Fruit fly (Drosophila melanogaster) whole organism, embryonic: ENCODE data around the gene GatB.

Source experiments
- Bgb ChIP-seq: fragments of 200-800 bp; sonication (Bioruptor generic); IDR thresholded peaks from 2 replicates; pipeline ENCODE4 v1.3.6; 2022; ENCODE audit warnings: missing biosample characterization, missing genetic modification characterization; ENCODE audit not compliant: partially characterized antibody
- CG10274 ChIP-seq: fragments of 200-800 bp; sonication (Bioruptor generic); optimal IDR thresholded peaks from 3 replicates; lab custom pipeline; 2017; ENCODE audit warnings: missing biosample characterization, mild to moderate bottlenecking, missing genetic modification characterization
- CG10431 ChIP-seq: fragments of 200-800 bp; sonication (Bioruptor generic); optimal IDR thresholded peaks from 3 replicates; lab custom pipeline; 2018; ENCODE audit warnings: missing biosample characterization, mild to moderate bottlenecking, missing genetic modification characterization
- CG10959 ChIP-seq: fragments of 200-800 bp; sonication (Bioruptor generic); IDR thresholded peaks from 2 replicates; pipeline ENCODE4 v1.3.6; 2022; ENCODE audit warnings: missing biosample characterization, missing genetic modification characterization
- CG12659 ChIP-seq: fragments of 200-800 bp; sonication (Bioruptor generic); optimal IDR thresholded peaks from 3 replicates; lab custom pipeline; 2017; ENCODE audit warnings: mild to moderate bottlenecking, missing biosample characterization, missing genetic modification reagents, missing genetic modification characterization
- CG13424 ChIP-seq: fragments of 200-800 bp; sonication (Bioruptor generic); optimal IDR thresholded peaks from 2 replicates; lab custom pipeline; 2019; ENCODE audit warnings: missing biosample characterization, mild to moderate bottlenecking, missing genetic modification characterization, moderate library complexity
- CG18011 ChIP-seq: fragments of 200-800 bp; sonication (Bioruptor generic); optimal IDR thresholded peaks from 2 replicates; lab custom pipeline; 2017; ENCODE audit warnings: missing biosample characterization, missing genetic modification characterization, mild to moderate bottlenecking, moderate library complexity, missing genotype
- CG2116 ChIP-seq: fragments of 200-800 bp; sonication (Bioruptor generic); optimal IDR thresholded peaks from 3 replicates; lab custom pipeline; 2018; ENCODE audit warnings: missing biosample characterization, mild to moderate bottlenecking, missing genetic modification characterization
- CG31224 ChIP-seq: fragments of 200-800 bp; sonication (Bioruptor generic); IDR thresholded peaks from 2 replicates; pipeline ENCODE4 v1.3.6; 2022; ENCODE audit warnings: missing biosample characterization, missing genetic modification characterization
- CG33213 ChIP-seq: fragments of 200-800 bp; sonication (Bioruptor generic); optimal IDR thresholded peaks from 3 replicates; lab custom pipeline; 2016; ENCODE audit warnings: missing biosample characterization, missing genetic modification characterization
- CG42726 ChIP-seq: fragments of 200-800 bp; sonication (Bioruptor generic); IDR thresholded peaks from 2 replicates; pipeline ENCODE4 v1.3.6; 2022; ENCODE audit warnings: missing biosample characterization, missing genetic modification characterization; ENCODE audit not compliant: partially characterized antibody
- CG43689 ChIP-seq: fragments of 200-800 bp; sonication (Bioruptor generic); IDR thresholded peaks from 2 replicates; pipeline ENCODE4 v1.3.6; 2022; ENCODE audit warnings: missing biosample characterization, missing genetic modification characterization
- CG4404 ChIP-seq: fragments of 200-800 bp; sonication (Bioruptor generic); IDR thresholded peaks from 2 replicates; pipeline ENCODE4 v1.3.6; 2022; ENCODE audit warnings: missing biosample characterization, missing genetic modification characterization
- Deaf1 ChIP-seq: fragments of 200-800 bp; optimal IDR thresholded peaks from 3 replicates; lab custom pipeline; 2019; ENCODE audit warnings: missing biosample characterization, mild to moderate bottlenecking, missing genetic modification characterization, moderate library complexity
- Dp ChIP-seq: fragments of 200-800 bp; sonication (Bioruptor generic); optimal IDR thresholded peaks from 2 replicates; lab custom pipeline; 2018; ENCODE audit warnings: missing biosample characterization, mild to moderate bottlenecking, missing genetic modification characterization, moderate library complexity
- Elba2 ChIP-seq: fragments of 200-800 bp; sonication (Bioruptor generic); optimal IDR thresholded peaks from 3 replicates; lab custom pipeline; 2016; ENCODE audit warnings: missing biosample characterization, missing genetic modification characterization
- Fer1 ChIP-seq: fragments of 200-800 bp; sonication (Bioruptor generic); optimal IDR thresholded peaks from 2 replicates; lab custom pipeline; 2017; ENCODE audit warnings: missing biosample characterization, mild to moderate bottlenecking, missing genetic modification characterization
- Fer3 ChIP-seq: fragments of 200-800 bp; sonication (Bioruptor generic); optimal IDR thresholded peaks from 2 replicates; lab custom pipeline; 2018; ENCODE audit warnings: missing biosample characterization, mild to moderate bottlenecking, missing genetic modification characterization, moderate library complexity
- Hey ChIP-seq: fragments of 200-800 bp; sonication (Bioruptor generic); optimal IDR thresholded peaks from 3 replicates; lab custom pipeline; 2018; ENCODE audit warnings: missing biosample characterization, mild to moderate bottlenecking, missing genetic modification characterization
- Kr ChIP-seq: fragments of 200-800 bp; sonication (Bioruptor generic); optimal IDR thresholded peaks from 2 replicates; lab custom pipeline; 2017; ENCODE audit warnings: missing biosample characterization, mild to moderate bottlenecking, missing genetic modification characterization
- Max ChIP-seq: fragments of 200-800 bp; sonication (Bioruptor generic); optimal IDR thresholded peaks from 2 replicates; lab custom pipeline; 2016; ENCODE audit warnings: missing biosample characterization, mild to moderate bottlenecking, missing genetic modification characterization
- Med ChIP-seq: fragments of 200-800 bp; sonication (Bioruptor generic); peaks from one replicate; lab custom pipeline; 2016; ENCODE audit warnings: missing biosample characterization, missing genetic modification characterization, mild to moderate bottlenecking, inconsistent platforms, moderate library complexity
- Nf-YA ChIP-seq: fragments of 200-800 bp; sonication (Bioruptor generic); IDR thresholded peaks from 2 replicates; pipeline ENCODE4 v1.3.6; 2022; ENCODE audit warnings: missing biosample characterization, missing genetic modification characterization
- Ravus ChIP-seq: fragments of 200-800 bp; sonication (Bioruptor generic); IDR thresholded peaks from 2 replicates; pipeline ENCODE4 v1.3.6; 2022; ENCODE audit warnings: missing biosample characterization, missing genetic modification characterization
- Spps ChIP-seq: fragments of 200-800 bp; sonication (Bioruptor generic); optimal IDR thresholded peaks from 2 replicates; lab custom pipeline; 2018; ENCODE audit warnings: missing biosample characterization, mild to moderate bottlenecking, missing genetic modification characterization
- ab ChIP-seq: fragments of 200-800 bp; sonication (Bioruptor generic); optimal IDR thresholded peaks from 2 replicates; lab custom pipeline; 2016; ENCODE audit warnings: missing biosample characterization, missing genetic modification characterization
- amos ChIP-seq: fragments of 200-800 bp; sonication (Bioruptor generic); IDR thresholded peaks from 2 replicates; pipeline ENCODE4 v1.3.6; 2022; ENCODE audit warnings: missing biosample characterization, missing genetic modification characterization; ENCODE audit not compliant: partially characterized antibody
- aop ChIP-seq: fragments of 200-800 bp; sonication (Bioruptor generic); IDR thresholded peaks from 2 replicates; pipeline ENCODE4 v1.3.6; 2022; ENCODE audit warnings: missing biosample characterization, missing genetic modification characterization
- ap ChIP-seq: fragments of 200-800 bp; sonication (Bioruptor generic); IDR thresholded peaks from 2 replicates; pipeline ENCODE4 v1.3.6; 2022; ENCODE audit warnings: missing biosample characterization, missing genetic modification characterization
- bigmax ChIP-seq: fragments of 200-800 bp; sonication (Bioruptor generic); optimal IDR thresholded peaks from 2 replicates; lab custom pipeline; 2018; ENCODE audit warnings: missing biosample characterization, mild to moderate bottlenecking, missing genetic modification characterization
- bsh ChIP-seq, 2 experiments: fragments of 200-800 bp; sonication (Bioruptor generic); optimal IDR thresholded peaks; 2 replicates each; lab custom pipeline; 2017 to 2018; ENCODE audit warnings: mild to moderate bottlenecking in 2 of 2, missing biosample characterization in 2 of 2, missing genetic modification characterization in 2 of 2, moderate library complexity in 1 of 2
- cato ChIP-seq: fragments of 200-800 bp; sonication (Bioruptor generic); optimal IDR thresholded peaks from 2 replicates; lab custom pipeline; 2016; ENCODE audit warnings: missing biosample characterization, missing genetic modification characterization, borderline replicate concordance
- dysf ChIP-seq: fragments of 200-800 bp; sonication (Bioruptor generic); IDR thresholded peaks from 3 replicates; pipeline ENCODE4 v1.3.6; 2022; ENCODE audit warnings: missing biosample characterization, missing genetic modification characterization
- nau ChIP-seq: fragments of 200-800 bp; sonication (Bioruptor generic); optimal IDR thresholded peaks from 3 replicates; lab custom pipeline; 2017; ENCODE audit warnings: missing biosample characterization, mild to moderate bottlenecking, missing genetic modification characterization, missing genetic modification reagents
- sc ChIP-seq, 3 experiments: fragments of >200 bp in 2 of 3; fragments of 200-800 bp in 1 of 3; sonication (Bioruptor generic) in 1 of 3; optimal IDR thresholded peaks; 2 replicates in 2 of 3; 3 replicates in 1 of 3; lab custom pipeline; 2017; ENCODE audit warnings: mild to moderate bottlenecking in 1 of 3, missing biosample characterization in 1 of 3, missing genetic modification characterization in 1 of 3, missing genetic modification reagents in 1 of 3
- sim ChIP-seq: fragments of 200-800 bp; sonication (Bioruptor generic); IDR thresholded peaks from 2 replicates; pipeline ENCODE4 v1.3.6; 2022; ENCODE audit warnings: missing biosample characterization, missing genetic modification characterization
- sr ChIP-seq: fragments of 200-800 bp; sonication (Bioruptor generic); IDR thresholded peaks from 3 replicates; pipeline ENCODE4 v1.3.6; 2022; ENCODE audit warnings: missing biosample characterization, missing genetic modification characterization
- tap ChIP-seq: fragments of 200-800 bp; optimal IDR thresholded peaks from 3 replicates; lab custom pipeline; 2019; ENCODE audit warnings: missing biosample characterization, mild to moderate bottlenecking, missing genetic modification characterization, moderate library complexity

GatB gene

DNA sequence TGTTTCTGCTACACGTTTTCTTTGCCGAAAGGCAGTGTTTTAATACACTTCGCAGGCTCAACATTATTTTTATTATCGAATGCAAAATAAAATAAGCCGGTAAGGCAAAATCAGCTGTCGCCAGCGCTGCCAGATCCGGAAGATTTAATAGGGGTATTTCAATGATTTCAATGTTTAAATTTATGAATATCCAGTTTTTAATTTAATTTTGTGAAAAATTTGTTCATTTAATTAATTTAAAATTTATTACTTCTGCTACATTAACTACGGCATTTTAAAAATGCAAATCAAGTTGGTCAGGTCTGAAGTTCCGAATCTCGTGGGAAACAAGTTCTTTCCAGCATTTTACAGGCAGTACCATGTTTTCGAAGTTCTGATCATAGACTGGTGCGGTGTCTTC is 18.8 kb upstream of the GatB start, which contains the start of gene Slimp (continued):
- no peak for TF ChIP-seq dysf
- TF ChIP-seq CG4404 (GFP tag; lab: Robert Waterston, UW) = no peak
- no peak for TF ChIP-seq nau (GFP tag; lab: Kevin White, UChicago)
- TF ChIP-seq Hey = no peak
- no peak for TF ChIP-seq Bgb (GFP tag; lab: Robert Waterston, UW)
- TF ChIP-seq Nf-YA (GFP tag; lab: Robert Waterston, UW) = no peak
- no peak for TF ChIP-seq ap (GFP tag; lab: Robert Waterston, UW)
- TF ChIP-seq aop (GFP tag; lab: Robert Waterston, UW) = no peak
- peak; percentile 45 for TF ChIP-seq Elba2
- no peak for TF ChIP-seq CG10959 (GFP tag; lab: Robert Waterston, UW)
- no peak for TF ChIP-seq CG10431 (GFP tag; lab: Kevin White, UChicago)
- no peak for TF ChIP-seq Max (GFP tag; lab: Kevin White, UChicago)
- peak; percentile 14 for TF ChIP-seq CG12659 (GFP tag; lab: Kevin White, UChicago)
- TF ChIP-seq ab = no peak
- no peak for TF ChIP-seq CG18011 (GFP tag; lab: Kevin White, UChicago)
- no peak for TF ChIP-seq sc (optimal IDR thresholded peaks at IDR 0.05; lab: Kevin White, UChicago)
- no peak for TF ChIP-seq sc (GFP tag; optimal IDR thresholded peaks at IDR 0.05; lab: Kevin White, UChicago)
- peak; percentile 13 for TF ChIP-seq Fer1 (GFP tag; lab: Kevin White, UChicago)
- peak; percentile 5 for TF ChIP-seq Fer3 (tag; lab: Kevin White, UChicago)
- no peak for TF ChIP-seq sim (GFP tag; lab: Robert Waterston, UW)
- no peak for TF ChIP-seq amos (GFP tag; lab: Robert Waterston, UW)
- no peak for TF ChIP-seq CG33213 (GFP tag; lab: Kevin White, UChicago)
- TF ChIP-seq CG42726 (GFP tag; lab: Robert Waterston, UW) = no peak
- no peak for TF ChIP-seq Ravus (GFP tag; lab: Robert Waterston, UW)
- TF ChIP-seq Spps (tag; lab: Kevin White, UChicago) = no peak
- TF ChIP-seq CG43689 (GFP tag; lab: Robert Waterston, UW) = no peak
- peak; percentile 29 for TF ChIP-seq Dp (GFP tag; lab: Kevin White, UChicago)
- no peak for TF ChIP-seq cato (GFP tag; lab: Kevin White, UChicago)
- TF ChIP-seq Deaf1 (tag; lab: Kevin White, UChicago) = no peak
- no peak for TF ChIP-seq Kr (GFP tag; lab: Kevin White, UChicago)
- TF ChIP-seq CG31224 (GFP tag; lab: Robert Waterston, UW) = no peak
- peak; percentile 1 for TF ChIP-seq CG13424 (tag; lab: Kevin White, UChicago)
- no peak for TF ChIP-seq tap (tag; lab: Kevin White, UChicago)
- no peak for TF ChIP-seq bigmax (GFP tag; lab: Kevin White, UChicago)

DNA sequence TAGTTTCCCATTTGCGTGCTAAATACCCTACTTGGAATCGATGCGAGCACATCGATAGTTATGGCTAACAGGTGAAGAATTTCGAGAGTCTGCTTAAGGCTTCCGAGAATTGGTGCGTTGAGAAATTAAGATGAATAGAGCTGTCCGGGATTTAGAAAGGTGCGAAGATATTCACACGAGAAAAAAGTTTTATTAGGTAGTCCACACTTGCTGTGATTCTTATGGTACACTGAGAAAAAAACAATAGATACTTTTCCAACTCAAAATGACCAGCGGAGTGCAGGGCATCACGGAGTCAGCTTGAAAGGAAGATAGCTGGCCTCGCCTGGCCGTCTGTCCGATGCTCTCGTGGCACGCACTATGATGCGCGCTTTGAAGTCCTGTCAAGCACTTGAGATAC is 14.5 kb upstream of the GatB start:
- no peak for TF ChIP-seq CG2116 (GFP tag; lab: Kevin White, UChicago)
- TF ChIP-seq CG10274 (GFP tag; lab: Kevin White, UChicago) = peak; percentile 58
- peak; percentile 7 for TF ChIP-seq Med (GFP tag; lab: Kevin White, UChicago)
- TF ChIP-seq bsh (GFP tag; optimal IDR thresholded peaks at IDR 0.05; lab: Kevin White, UChicago) = peak in 1 of 2 experiments; percentile 86
- TF ChIP-seq sr = no peak
